Fruit fly (Drosophila melanogaster) Kc167 (cell line): Measurements from ENCODE around the gene CG32112.

Experiments used
- Myc ChIP-seq: fragments of >200 bp; optimal IDR thresholded peaks from 2 replicates; lab custom pipeline; 2017; ENCODE audit warnings: missing external identifiers
- Sin3A ChIP-seq: fragments of >200 bp; optimal IDR thresholded peaks from 2 replicates; lab custom pipeline; 2018; ENCODE audit warnings: missing external identifiers
- h ChIP-seq: fragments of >200 bp; optimal IDR thresholded peaks from 3 replicates; lab custom pipeline; 2018; ENCODE audit warnings: missing external identifiers
- insv ChIP-seq: fragments of >200 bp; optimal IDR thresholded peaks from 3 replicates; lab custom pipeline; 2018; ENCODE audit warnings: missing external identifiers
- psq ChIP-seq: fragments of >200 bp; optimal IDR thresholded peaks from 2 replicates; lab custom pipeline; 2017; ENCODE audit warnings: missing external identifiers
- ttk ChIP-seq: sonication (Bioruptor generic); optimal IDR thresholded peaks from 2 replicates; lab custom pipeline; 2017; ENCODE audit warnings: missing external identifiers

CG32112 gene

dm6 chr3L:12704335-12704734 is 37.2 kb upstream of the CG32112 start:
- TF ChIP-seq ttk (lab: Kevin White, UChicago) (no peak), Myc (no peak), h (lab: Kevin White, UChicago) (no peak), psq (no peak), Sin3A (lab: Kevin White, UChicago) (no peak), insv (lab: Kevin White, UChicago) (no peak)

DNA sequence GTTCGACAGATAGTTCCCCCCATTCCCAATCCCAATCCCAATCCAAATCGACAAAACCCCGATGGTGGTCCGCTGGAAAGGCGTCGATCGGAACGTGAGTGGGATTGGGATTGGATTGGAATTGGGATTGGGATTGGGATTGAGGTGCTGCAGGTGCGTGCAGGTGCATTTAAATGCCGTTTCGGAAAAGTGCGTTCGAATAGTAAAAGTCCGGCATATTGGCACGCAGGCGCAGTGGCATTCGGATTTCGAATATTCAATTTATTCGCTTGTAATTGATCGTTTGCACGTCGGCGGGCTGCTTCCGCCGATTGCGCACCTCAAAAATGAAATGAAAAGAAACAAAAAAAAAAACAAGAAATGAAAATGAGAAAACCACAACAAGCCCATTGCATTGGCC is 36.1 kb upstream of the CG32112 start:
- TF ChIP-seq psq = no peak

- TF ChIP-seq Myc = no peak
- TF ChIP-seq ttk (lab: Kevin White, UChicago) = no peak
- no peak for TF ChIP-seq Sin3A (lab: Kevin White, UChicago)
- TF ChIP-seq psq = no peak
- no peak for TF ChIP-seq h (lab: Kevin White, UChicago)
- TF ChIP-seq insv (lab: Kevin White, UChicago) = no peak
Measured at dm6 chr3L:12706456-12706855, 35.1 kb upstream of the CG32112 start.

- TF ChIP-seq insv (lab: Kevin White, UChicago) = no peak
- TF ChIP-seq psq = no peak
- no peak for TF ChIP-seq Myc
- TF ChIP-seq ttk (lab: Kevin White, UChicago) = no peak
- no peak for TF ChIP-seq h (lab: Kevin White, UChicago)
- no peak for TF ChIP-seq Sin3A (lab: Kevin White, UChicago)
Measured at dm6 chr3L:12711418-12711817, 30.1 kb upstream of the CG32112 start.

DNA sequence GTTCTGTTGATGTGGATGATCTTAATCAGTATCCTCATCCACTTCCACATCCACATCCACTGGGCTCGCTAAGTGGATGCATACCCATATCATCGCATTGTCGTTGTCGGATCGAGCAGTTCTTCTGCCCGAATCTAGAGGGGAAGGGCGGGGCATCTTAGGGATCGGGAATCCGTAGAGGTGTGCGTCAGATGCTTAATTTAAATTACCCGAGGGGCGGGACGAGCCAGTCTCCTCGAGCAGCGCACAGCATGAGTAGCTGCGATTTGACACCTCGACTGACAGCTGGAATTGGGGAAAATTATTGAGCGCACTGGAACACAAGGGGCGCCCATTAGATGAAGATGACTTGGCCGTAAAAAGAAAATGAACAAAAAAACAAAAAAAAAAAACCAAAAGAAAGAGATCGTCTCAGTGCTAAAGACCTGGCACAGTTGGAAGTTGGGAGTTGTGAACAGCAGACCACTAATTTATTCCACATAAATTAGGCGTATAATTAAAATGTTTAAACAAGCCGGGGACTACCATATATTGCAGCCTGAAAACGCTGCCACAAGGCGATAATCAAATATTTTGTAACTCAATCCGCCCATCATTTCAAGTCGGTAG is 26.8 kb upstream of the CG32112 start:
- TF ChIP-seq Myc = no peak

DNA sequence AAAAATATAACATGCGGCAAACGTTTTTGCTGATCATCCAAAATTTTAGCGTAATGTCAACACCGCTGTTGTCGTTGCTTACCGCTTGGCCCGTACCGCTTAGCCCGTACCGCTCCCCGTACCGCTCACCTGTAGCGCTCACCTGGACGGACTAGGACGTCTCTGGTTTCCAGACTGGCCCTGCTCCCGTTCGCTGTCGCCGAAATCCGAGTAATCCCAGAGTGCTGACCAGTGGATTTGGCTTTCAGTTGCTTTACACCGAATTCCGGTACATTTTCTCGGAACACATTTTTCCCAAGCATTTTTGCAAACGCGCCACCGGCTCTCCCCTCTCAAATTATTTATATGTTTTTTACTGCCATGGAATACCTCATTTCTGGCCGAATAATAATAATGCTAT is 24.9 kb upstream of the CG32112 start:
- TF ChIP-seq Sin3A (lab: Kevin White, UChicago) (no peak), ttk (lab: Kevin White, UChicago) (no peak), psq (no peak), h (lab: Kevin White, UChicago) (no peak), insv (lab: Kevin White, UChicago) (no peak), Myc (no peak)

- TF ChIP-seq psq (no peak), insv (lab: Kevin White, UChicago) (no peak), Myc (no peak), Sin3A (lab: Kevin White, UChicago) (no peak), h (lab: Kevin White, UChicago) (no peak), ttk (lab: Kevin White, UChicago) (no peak)
Measured at dm6 chr3L:12717621-12718020, 23.9 kb upstream of the CG32112 start.

- no peak for TF ChIP-seq ttk (lab: Kevin White, UChicago)
- TF ChIP-seq Sin3A (lab: Kevin White, UChicago) = no peak
- no peak for TF ChIP-seq insv (lab: Kevin White, UChicago)
- TF ChIP-seq Myc = no peak
- TF ChIP-seq h (lab: Kevin White, UChicago) = no peak
- TF ChIP-seq psq = no peak
Measured at dm6 chr3L:12720699-12721098, 20.8 kb upstream of the CG32112 start.

DNA sequence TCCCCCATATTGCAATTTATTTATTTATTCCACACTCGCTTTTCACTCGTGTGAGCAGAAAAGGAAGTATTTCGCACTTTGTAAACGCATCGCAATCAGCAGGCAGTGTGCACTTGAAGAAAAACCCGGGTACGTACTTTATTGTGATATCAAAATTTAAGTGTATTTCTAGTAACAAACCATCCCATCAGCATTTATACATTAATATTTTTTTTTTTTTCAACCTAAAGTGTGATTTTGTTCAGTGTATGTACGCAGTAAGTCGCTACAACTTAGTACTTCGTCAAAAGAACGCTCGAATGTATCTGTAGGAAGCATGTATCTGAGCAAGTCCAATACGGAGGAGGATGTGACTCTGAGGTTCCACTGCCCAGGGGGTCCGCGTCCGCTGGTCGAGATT is 15.8 kb upstream of the CG32112 start:
- TF ChIP-seq insv (lab: Kevin White, UChicago) (no peak), Myc (no peak), ttk (lab: Kevin White, UChicago) (no peak), psq (no peak), h (lab: Kevin White, UChicago) (no peak), Sin3A (lab: Kevin White, UChicago) (no peak)

DNA sequence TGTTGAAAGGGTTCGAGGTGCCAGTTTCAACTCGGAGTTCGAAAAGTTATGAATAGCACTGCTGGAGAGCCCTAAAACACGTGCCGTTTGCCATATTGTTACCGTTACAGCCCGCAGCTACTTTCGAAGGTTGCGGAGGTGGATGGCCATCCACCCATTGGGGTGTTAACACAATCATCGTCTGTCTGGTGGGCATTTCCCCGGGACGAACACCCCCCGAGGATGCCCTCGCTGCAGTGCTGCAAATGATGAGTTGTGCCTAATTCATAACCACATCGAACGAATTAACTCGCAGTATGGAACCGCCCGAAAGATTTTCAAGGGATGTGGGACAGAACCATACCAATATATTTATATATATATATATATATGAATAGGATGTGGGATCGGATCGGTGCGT is 14.3 kb upstream of the CG32112 start:
- TF ChIP-seq psq (no peak), h (lab: Kevin White, UChicago) (no peak), Myc (no peak)

- TF ChIP-seq h (lab: Kevin White, UChicago) (no peak), insv (lab: Kevin White, UChicago) (no peak), Myc (no peak), psq (no peak), ttk (lab: Kevin White, UChicago) (no peak), Sin3A (lab: Kevin White, UChicago) (no peak)
Measured at dm6 chr3L:12729601-12730000, 11.9 kb upstream of the CG32112 start.

dm6 chr3L:12732742-12733141 is 8.8 kb upstream of the CG32112 start:
- TF ChIP-seq h (lab: Kevin White, UChicago) (no peak), insv (lab: Kevin White, UChicago) (no peak), Myc (no peak), Sin3A (lab: Kevin White, UChicago) (no peak), psq (no peak), ttk (lab: Kevin White, UChicago) (no peak)

DNA sequence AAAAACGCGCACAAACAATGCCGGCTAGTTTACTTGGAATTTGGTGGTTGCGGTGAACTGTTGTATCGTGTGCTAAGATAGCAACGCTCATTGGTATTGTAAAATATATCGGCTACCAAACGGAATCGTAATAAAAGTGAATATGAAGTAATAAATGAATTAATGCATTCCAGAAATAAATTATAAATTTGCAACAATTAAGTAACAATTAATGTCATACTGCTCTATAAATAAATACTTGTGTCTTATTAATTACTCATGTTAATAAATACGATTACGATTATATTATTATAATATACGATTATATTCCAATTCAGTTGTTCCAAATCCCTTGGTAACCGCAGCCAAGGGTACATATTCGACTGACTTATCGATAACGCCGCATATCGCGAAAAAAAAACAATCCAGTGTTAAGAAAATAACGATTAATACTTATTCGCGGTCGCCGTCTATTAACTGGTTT is 6.9 kb upstream of the CG32112 start, which contains the start of the genes SmD1 and Ptp69D:
Gene SmD1, minus strand, starts transcription at position 62 of the 463 bp plus-strand sequence.
Gene Ptp69D, plus strand, starts transcription at position 396 of the 463 bp plus-strand sequence.
- no peak for TF ChIP-seq psq
- TF ChIP-seq Sin3A (lab: Kevin White, UChicago) = no peak
- no peak for TF ChIP-seq Myc
- no peak for TF ChIP-seq h (lab: Kevin White, UChicago)
- no peak for TF ChIP-seq ttk (lab: Kevin White, UChicago)
